Fruit fly (Drosophila melanogaster) whole organism, prepupa: Measurements from ENCODE around the gene Mzt1.

ENCODE experiments used
- Blimp-1 ChIP-seq: fragments of 200-800 bp; sonication (Bioruptor generic); optimal IDR thresholded peaks from 3 replicates; lab custom pipeline; 2017; ENCODE audit warnings: missing biosample characterization, missing genetic modification characterization, mild to moderate bottlenecking, moderate library complexity, missing genetic modification reagents
- CG11902 ChIP-seq: fragments of 200-800 bp; sonication (Bioruptor generic); optimal IDR thresholded peaks from 3 replicates; lab custom pipeline; 2016; ENCODE audit warnings: missing biosample characterization, missing genetic modification characterization
- CG1621 ChIP-seq: fragments of 200-800 bp; sonication (Bioruptor generic); optimal IDR thresholded peaks from 3 replicates; lab custom pipeline; 2018; ENCODE audit warnings: missing biosample characterization, mild to moderate bottlenecking, missing genetic modification characterization
- CG6792 ChIP-seq: fragments of 200-800 bp; sonication (Bioruptor generic); optimal IDR thresholded peaks from 3 replicates; lab custom pipeline; 2016; ENCODE audit warnings: missing biosample characterization, missing genetic modification characterization
- Ets21C ChIP-seq: fragments of 200-800 bp; sonication (Bioruptor generic); optimal IDR thresholded peaks from 3 replicates; lab custom pipeline; 2016; ENCODE audit warnings: missing biosample characterization, missing genetic modification characterization
- OdsH ChIP-seq: fragments of 200-800 bp; sonication (Bioruptor generic); optimal IDR thresholded peaks from 3 replicates; lab custom pipeline; 2016; ENCODE audit warnings: missing biosample characterization, missing genetic modification characterization
- Sox102F ChIP-seq: fragments of 200-800 bp; sonication (Bioruptor generic); optimal IDR thresholded peaks from 2 replicates; lab custom pipeline; 2016; ENCODE audit warnings: missing biosample characterization, mild to moderate bottlenecking, missing genetic modification characterization
- dac ChIP-seq: fragments of 200-800 bp; sonication (Bioruptor generic); optimal IDR thresholded peaks from 2 replicates; lab custom pipeline; 2017; ENCODE audit warnings: missing biosample characterization, mild to moderate bottlenecking, missing genetic modification characterization
- esn ChIP-seq: fragments of 200-800 bp; sonication (Bioruptor generic); optimal IDR thresholded peaks from 2 replicates; lab custom pipeline; 2016; ENCODE audit warnings: missing biosample characterization, mild to moderate bottlenecking, missing genetic modification characterization, moderate library complexity
- spab ChIP-seq: fragments of 200-800 bp; sonication (Bioruptor generic); optimal IDR thresholded peaks from 2 replicates; lab custom pipeline; 2017; ENCODE audit warnings: missing biosample characterization, mild to moderate bottlenecking, missing genetic modification characterization, missing genetic modification reagents

dm6 chr3L:2407945-2408344 lies 18.9 kb downstream of the Mzt1 start:
- TF ChIP-seq Ets21C (no peak), esn (no peak), Blimp-1 (GFP tag; lab: Kevin White, UChicago) (no peak), CG6792 (no peak), CG11902 (no peak), spab (GFP tag; lab: Kevin White, UChicago) (no peak), Sox102F (no peak), CG1621 (tag; lab: Kevin White, UChicago) (no peak), dac (no peak), OdsH (GFP tag; lab: Kevin White, UChicago) (no peak)
